Worm (Caenorhabditis elegans) whole organism, L4/young adult: ENCODE results near the gene R07B7.2.
"Not testable (repeated sequence)": the region's sequence is repeated elsewhere in the genome, so short reads cannot be mapped to it uniquely, and the experiment has no call there.

Source experiments
- W03F9.2 ChIP-seq: fragments of 150-350 bp; optimal IDR thresholded peaks from 2 replicates; lab custom pipeline; 2014; ENCODE audit warnings: missing biosample characterization, missing genetic modification characterization
- dao-5 ChIP-seq: sonication (generic microtip); optimal IDR thresholded peaks from 2 replicates; lab custom pipeline; 2016; ENCODE audit warnings: missing genotype, missing genetic modification characterization, moderate library complexity, missing compliant biosample characterization
- him-1 ChIP-seq: sonication (generic microtip); optimal IDR thresholded peaks from 2 replicates; lab custom pipeline; 2016; ENCODE audit warnings: missing genotype, missing genetic modification reagents, missing genetic modification characterization, missing compliant biosample characterization

R07B7.2 gene

ce11 chrV:12039755-12040154 is 19.8 kb downstream of the R07B7.2 start:
- TF ChIP-seq him-1 (no peak), W03F9.2 (tag; lab: Kevin White, UChicago) (no peak), dao-5 (tag; lab: Kevin White, UChicago) (no peak)

DNA sequence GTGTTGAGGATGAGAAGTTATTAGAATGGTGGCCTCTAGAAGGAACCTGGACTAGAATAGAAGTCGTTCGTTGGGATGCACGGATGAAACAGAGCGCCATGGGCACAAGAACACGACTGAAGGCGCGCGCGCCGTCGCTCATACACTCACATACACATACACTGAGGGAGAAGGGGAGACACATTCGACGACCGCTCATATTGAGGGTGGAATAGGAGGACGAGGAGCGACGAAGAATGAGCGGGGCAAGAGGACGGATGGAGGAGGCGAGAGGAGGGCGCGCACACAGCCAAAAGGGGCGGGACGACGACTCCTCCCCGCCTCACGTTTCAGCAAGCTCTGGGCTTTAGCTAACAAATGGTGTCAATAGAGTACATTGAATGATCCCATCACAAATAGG is 20.8 kb downstream of the R07B7.2 start:
- TF ChIP-seq dao-5 (tag; lab: Kevin White, UChicago) (no peak), W03F9.2 (tag; lab: Kevin White, UChicago) (no peak), him-1 (peak; percentile 60)

DNA sequence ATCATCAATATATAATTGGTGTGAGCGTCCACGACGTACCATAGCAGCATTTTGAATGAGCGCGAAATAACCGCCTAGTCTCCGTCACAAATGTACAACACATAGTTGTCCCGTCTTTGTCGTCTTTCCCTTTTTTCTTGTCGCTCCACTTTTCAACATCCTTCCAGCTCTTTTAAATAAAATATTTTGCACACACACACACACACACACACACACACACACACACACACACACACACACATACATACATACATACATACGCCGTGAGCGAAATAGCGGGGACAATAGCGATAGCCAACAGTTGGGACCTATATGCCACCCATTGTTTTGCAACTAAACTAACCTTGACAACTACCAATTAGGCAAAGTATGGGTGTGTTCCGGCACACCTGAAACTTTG is 21.2 kb downstream of the R07B7.2 start:
- TF ChIP-seq dao-5 (tag; lab: Kevin White, UChicago) (no peak), him-1 (no peak), W03F9.2 (tag; lab: Kevin White, UChicago) (no peak)

- TF ChIP-seq him-1, result no peak
- no peak for TF ChIP-seq W03F9.2 (tag; lab: Kevin White, UChicago)
- no peak for TF ChIP-seq dao-5 (tag; lab: Kevin White, UChicago)
Observed at ce11 chrV:12037889-12038288, 21.7 kb downstream of the R07B7.2 start.

ce11 chrV:12036129-12036528 is 23.4 kb downstream of the R07B7.2 start:
- TF ChIP-seq dao-5 (tag; lab: Kevin White, UChicago) (no peak), him-1 (no peak), W03F9.2 (tag; lab: Kevin White, UChicago) (no peak)

DNA sequence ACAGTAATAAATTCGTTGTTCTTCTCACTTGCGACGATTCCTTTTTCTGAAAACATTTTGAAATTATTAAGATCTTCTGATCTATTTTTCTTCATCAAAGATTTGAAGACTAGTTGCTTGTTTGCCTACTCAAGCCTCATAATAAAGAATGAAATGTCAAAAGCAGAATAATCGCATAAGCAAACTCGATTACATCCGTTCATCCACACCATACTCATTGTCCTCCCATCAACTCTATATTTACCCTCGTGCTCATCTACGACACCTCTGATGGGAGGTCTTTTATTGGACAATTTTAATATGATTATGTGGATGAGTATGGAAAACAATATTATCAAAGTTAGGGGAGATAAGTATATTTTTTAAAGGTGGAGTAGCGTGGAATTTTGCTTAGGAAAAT is 25.7 kb downstream of the R07B7.2 start:
- no peak for TF ChIP-seq W03F9.2 (tag; lab: Kevin White, UChicago)
- no peak for TF ChIP-seq him-1
- no peak for TF ChIP-seq dao-5 (tag; lab: Kevin White, UChicago)

DNA sequence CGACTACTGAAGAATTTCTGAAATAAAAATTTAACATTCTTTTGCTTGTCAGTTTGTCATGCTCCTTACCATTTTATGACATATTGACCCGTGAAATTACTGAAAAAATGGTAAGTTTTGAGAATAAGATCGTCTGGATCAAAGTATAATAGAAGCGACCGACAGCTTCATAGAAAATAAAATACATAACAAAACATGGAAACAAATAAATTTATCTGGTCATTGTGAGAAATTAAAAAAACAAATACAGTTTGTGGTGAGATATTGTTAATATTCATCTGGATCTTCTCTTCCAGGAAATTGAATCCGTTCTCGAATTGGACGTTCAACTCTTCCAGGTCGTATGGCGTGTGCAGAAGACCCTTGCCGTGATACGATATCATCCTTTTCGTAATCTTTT is 27.5 kb downstream of the R07B7.2 start, which contains the start of gene pkc-1:
Gene pkc-1, minus strand, starts transcription at position 101 of the 400 bp plus-strand sequence.
- TF ChIP-seq him-1 (no peak), dao-5 (tag; lab: Kevin White, UChicago) (no peak), W03F9.2 (tag; lab: Kevin White, UChicago) (no peak)

DNA sequence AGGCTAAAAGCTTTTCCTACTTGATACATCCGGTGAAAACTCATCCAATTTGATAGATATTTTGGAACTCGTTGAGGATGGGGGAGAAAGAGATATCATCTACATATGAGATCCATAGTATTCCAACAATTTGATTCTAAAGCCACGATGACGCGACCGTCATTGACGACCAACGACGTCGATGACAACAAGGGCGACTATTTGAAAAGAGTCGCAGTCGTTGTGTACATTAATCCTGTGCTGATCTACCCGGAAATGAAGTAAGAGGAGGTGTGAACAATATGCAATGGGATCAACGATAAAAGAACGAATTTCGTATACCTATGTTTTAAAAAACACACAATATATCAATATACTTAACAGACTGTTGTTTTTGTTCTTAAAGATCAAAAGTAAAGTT is 31.4 kb downstream of the R07B7.2 start:
- TF ChIP-seq him-1, result no peak
- no peak for TF ChIP-seq dao-5 (tag; lab: Kevin White, UChicago)
- no peak for TF ChIP-seq W03F9.2 (tag; lab: Kevin White, UChicago)

- TF ChIP-seq W03F9.2 (tag; lab: Kevin White, UChicago) (no peak), dao-5 (tag; lab: Kevin White, UChicago) (no peak), him-1 (peak; percentile 80)
Observed at ce11 chrV:12026878-12027477, 32.6 kb downstream of the R07B7.2 start.

- TF ChIP-seq W03F9.2 (tag; lab: Kevin White, UChicago) (no peak), dao-5 (tag; lab: Kevin White, UChicago) (no peak), him-1 (peak; percentile 4)
Observed at ce11 chrV:12025683-12026082, 33.9 kb downstream of the R07B7.2 start.

DNA sequence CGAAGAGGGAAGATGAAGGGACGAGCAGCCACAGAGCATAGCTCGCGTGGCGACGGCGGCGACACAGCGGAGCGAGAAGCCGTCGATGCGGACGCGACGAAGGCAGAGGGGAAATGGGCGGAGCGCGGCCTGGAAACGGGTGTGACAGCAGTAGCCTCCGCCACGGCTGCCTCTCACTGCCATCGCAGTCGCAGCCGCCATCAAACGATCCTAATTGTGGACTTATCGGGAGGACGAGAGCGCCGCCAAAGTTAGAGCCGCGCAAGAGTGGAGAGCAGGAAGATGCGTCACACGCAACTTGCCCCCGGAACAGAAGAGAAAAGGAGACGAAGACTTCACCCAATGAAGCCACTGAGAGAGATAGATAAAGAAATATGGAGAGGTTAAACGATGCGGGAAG is 35.3 kb downstream of the R07B7.2 start:
- TF ChIP-seq dao-5 (tag; lab: Kevin White, UChicago), result no peak
- TF ChIP-seq him-1, result peak; percentile 41

DNA sequence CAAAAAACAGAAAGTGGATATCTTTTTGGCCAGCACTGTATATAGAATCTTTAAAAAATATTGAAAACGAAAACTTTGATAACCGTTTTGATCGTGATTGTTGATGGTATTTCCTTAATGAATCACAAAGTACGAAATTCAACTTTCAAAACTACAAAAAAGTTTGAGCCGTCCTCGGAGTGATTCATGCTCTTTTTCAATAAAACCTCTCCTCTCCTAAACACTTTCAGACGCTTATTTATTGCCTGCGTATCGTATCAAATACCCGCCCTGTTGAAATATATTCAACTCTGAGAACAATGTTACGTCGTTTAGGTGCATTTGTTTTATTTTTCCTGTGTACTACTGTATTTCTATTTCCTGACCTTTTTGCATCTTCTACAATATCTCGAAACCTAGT is 38.6 kb downstream of the R07B7.2 start:
- no peak for TF ChIP-seq dao-5 (tag; lab: Kevin White, UChicago)
- no peak for TF ChIP-seq him-1
- TF ChIP-seq W03F9.2 (tag; lab: Kevin White, UChicago), result no peak

- TF ChIP-seq dao-5 (tag; lab: Kevin White, UChicago); W03F9.2 (tag; lab: Kevin White, UChicago); him-1: not testable (repeated sequence)
Observed at ce11 chrV:12020026-12020425, 39.5 kb downstream of the R07B7.2 start, which contains the start of gene F10C2.3. Gene F10C2.3 (plus strand): TSS chrV:12020326.

DNA sequence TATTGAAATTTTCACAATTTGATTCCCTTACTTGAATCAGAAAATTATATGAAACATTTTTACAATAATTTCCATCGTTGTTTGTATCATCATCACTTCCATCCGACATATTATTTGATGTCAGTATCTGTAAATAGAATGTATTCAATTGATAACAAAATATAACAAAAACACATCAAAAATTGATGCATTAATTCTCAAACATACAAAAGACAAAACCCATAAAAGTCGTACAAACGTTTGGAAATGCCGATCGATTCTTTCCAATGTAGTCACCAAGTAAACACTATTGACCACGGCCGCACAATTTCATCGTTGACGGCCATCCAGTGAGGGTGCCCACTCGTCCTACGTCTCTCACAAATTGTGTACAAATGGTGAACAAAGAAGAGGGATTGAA is 46.3 kb downstream of the R07B7.2 start, which contains the start of gene add-2:
Gene add-2, minus strand, starts transcription at position 109 of the 400 bp plus-strand sequence.
- TF ChIP-seq him-1 (no peak), W03F9.2 (tag; lab: Kevin White, UChicago) (no peak), dao-5 (tag; lab: Kevin White, UChicago) (no peak)

- no peak for TF ChIP-seq him-1
- no peak for TF ChIP-seq W03F9.2 (tag; lab: Kevin White, UChicago)
- no peak for TF ChIP-seq dao-5 (tag; lab: Kevin White, UChicago)
Observed at ce11 chrV:12011686-12012085, 47.9 kb downstream of the R07B7.2 start.
